Fruit fly (Drosophila melanogaster) whole organism, embryonic: ENCODE results near the gene Rpn2.

Experiments used
- Adf1 ChIP-seq: fragments of 200-800 bp; sonication (Bioruptor generic); IDR thresholded peaks from 2 replicates; pipeline ENCODE4 v1.3.6; 2022; ENCODE audit warnings: missing biosample characterization, missing genetic modification characterization
- Atf3 ChIP-seq: fragments of 200-800 bp; sonication (Bioruptor generic); optimal IDR thresholded peaks from 3 replicates; lab custom pipeline; 2016; ENCODE audit warnings: missing biosample characterization, missing genetic modification characterization
- Atf6 ChIP-seq: fragments of 200-800 bp; sonication (Bioruptor generic); IDR thresholded peaks from 2 replicates; pipeline ENCODE4 v1.3.6; 2022; ENCODE audit warnings: missing biosample characterization, missing genetic modification characterization
- Awh ChIP-seq: fragments of 200-800 bp; sonication (Bioruptor generic); IDR thresholded peaks from 2 replicates; pipeline ENCODE4, ENCODE4 v1.3.6; 2022; ENCODE audit warnings: missing biosample characterization, missing genetic modification characterization
- CG10565 ChIP-seq: fragments of 200-800 bp; sonication (Bioruptor generic); optimal IDR thresholded peaks from 3 replicates; lab custom pipeline; 2016; ENCODE audit warnings: missing biosample characterization, mild to moderate bottlenecking, missing genetic modification characterization
- CG11085 ChIP-seq: fragments of 200-800 bp; sonication (Bioruptor generic); IDR thresholded peaks from 2 replicates; pipeline ENCODE4 v1.3.6; 2022; ENCODE audit warnings: missing biosample characterization, missing genetic modification characterization
- CG12236 ChIP-seq: fragments of 200-800 bp; sonication (Bioruptor generic); optimal IDR thresholded peaks from 2 replicates; lab custom pipeline; 2016; ENCODE audit warnings: missing biosample characterization, missing genetic modification characterization
- CG15073 ChIP-seq: fragments of 200-800 bp; sonication (Bioruptor generic); optimal IDR thresholded peaks from 2 replicates; lab custom pipeline; 2016; ENCODE audit warnings: missing biosample characterization, missing genetic modification characterization
- CG15479 ChIP-seq: fragments of 200-800 bp; sonication (Bioruptor generic); optimal IDR thresholded peaks from 3 replicates; lab custom pipeline; 2019; ENCODE audit warnings: missing biosample characterization, mild to moderate bottlenecking, missing genetic modification characterization, moderate library complexity
- CG1603 ChIP-seq: fragments of 200-800 bp; sonication (Bioruptor generic); optimal IDR thresholded peaks from 2 replicates; lab custom pipeline; 2019; ENCODE audit warnings: missing biosample characterization, mild to moderate bottlenecking, missing genetic modification characterization, moderate library complexity
- CG17829 ChIP-seq: fragments of 200-800 bp; optimal IDR thresholded peaks from 2 replicates; lab custom pipeline; 2019; ENCODE audit warnings: missing biosample characterization, mild to moderate bottlenecking, missing genetic modification characterization, moderate library complexity
- CG18011 ChIP-seq: fragments of 200-800 bp; sonication (Bioruptor generic); optimal IDR thresholded peaks from 2 replicates; lab custom pipeline; 2017; ENCODE audit warnings: missing biosample characterization, missing genetic modification characterization, mild to moderate bottlenecking, moderate library complexity, missing genotype
- CG18476 ChIP-seq: fragments of 200-800 bp; sonication (Bioruptor generic); optimal IDR thresholded peaks from 2 replicates; lab custom pipeline; 2016; ENCODE audit warnings: missing biosample characterization, mild to moderate bottlenecking, missing genetic modification characterization
- CG18599 ChIP-seq: fragments of 200-800 bp; sonication (Bioruptor generic); optimal IDR thresholded peaks from 3 replicates; lab custom pipeline; 2017; ENCODE audit warnings: missing biosample characterization, missing genetic modification characterization, mild to moderate bottlenecking, moderate library complexity, missing genetic modification reagents
- CG2116 ChIP-seq: fragments of 200-800 bp; sonication (Bioruptor generic); optimal IDR thresholded peaks from 3 replicates; lab custom pipeline; 2018; ENCODE audit warnings: missing biosample characterization, mild to moderate bottlenecking, missing genetic modification characterization
- CG2199 ChIP-seq: fragments of 200-800 bp; sonication (Bioruptor generic); IDR thresholded peaks from 3 replicates; pipeline ENCODE4 v1.3.6; 2022; ENCODE audit warnings: missing biosample characterization, missing genetic modification characterization
- CG2712 ChIP-seq: fragments of 200-800 bp; optimal IDR thresholded peaks from 3 replicates; lab custom pipeline; 2019; ENCODE audit warnings: missing biosample characterization, mild to moderate bottlenecking, missing genetic modification characterization, moderate library complexity
- CG30020 ChIP-seq: fragments of 200-800 bp; optimal IDR thresholded peaks from 2 replicates; lab custom pipeline; 2019; ENCODE audit warnings: missing biosample characterization, mild to moderate bottlenecking, missing genetic modification characterization, moderate library complexity
- CG32767 ChIP-seq: fragments of 200-800 bp; sonication (Bioruptor generic); IDR thresholded peaks from 2 replicates; pipeline ENCODE4 v1.3.6; 2022; ENCODE audit warnings: missing biosample characterization, missing genetic modification characterization
- CG3838 ChIP-seq: fragments of 200-800 bp; sonication (Bioruptor generic); optimal IDR thresholded peaks from 3 replicates; lab custom pipeline; 2016; ENCODE audit warnings: missing biosample characterization, missing genetic modification characterization
- CG7271 ChIP-seq: fragments of 200-800 bp; sonication (Bioruptor generic); optimal IDR thresholded peaks from 2 replicates; lab custom pipeline; 2018; ENCODE audit warnings: missing biosample characterization, mild to moderate bottlenecking, missing genetic modification characterization, moderate library complexity
- CG7963 ChIP-seq: fragments of 200-800 bp; sonication (Bioruptor generic); IDR thresholded peaks from 3 replicates; pipeline ENCODE4 v1.3.6; 2022; ENCODE audit warnings: missing biosample characterization, missing genetic modification characterization; ENCODE audit not compliant: partially characterized antibody
- CG9817 ChIP-seq: fragments of 200-800 bp; sonication (Bioruptor generic); optimal IDR thresholded peaks from 2 replicates; lab custom pipeline; 2018; ENCODE audit warnings: missing biosample characterization, mild to moderate bottlenecking, missing genetic modification characterization, moderate library complexity
- CTCF ChIP-seq: fragments of 200-800 bp; sonication (Bioruptor generic); optimal IDR thresholded peaks from 2 replicates; lab custom pipeline; 2017; ENCODE audit warnings: missing biosample characterization, mild to moderate bottlenecking, missing genetic modification characterization, moderate library complexity
- E2f1 ChIP-seq: fragments of 200-800 bp; sonication (Bioruptor generic); IDR thresholded peaks from 2 replicates; pipeline ENCODE4 v1.3.6; 2022; ENCODE audit warnings: missing biosample characterization, missing genetic modification characterization
- H15 ChIP-seq: fragments of 200-800 bp; sonication (Bioruptor generic); IDR thresholded peaks from 3 replicates; pipeline ENCODE4 v1.3.6; 2022; ENCODE audit warnings: missing biosample characterization, missing genetic modification characterization
- H2.0 ChIP-seq: fragments of 200-800 bp; sonication (Bioruptor generic); IDR thresholded peaks from 2 replicates; pipeline ENCODE4 v1.3.6; 2022; ENCODE audit warnings: missing biosample characterization, missing genetic modification characterization
- Kr ChIP-seq: fragments of 200-800 bp; sonication (Bioruptor generic); optimal IDR thresholded peaks from 2 replicates; lab custom pipeline; 2017; ENCODE audit warnings: missing biosample characterization, mild to moderate bottlenecking, missing genetic modification characterization
- Nf-YA ChIP-seq: fragments of 200-800 bp; sonication (Bioruptor generic); IDR thresholded peaks from 2 replicates; pipeline ENCODE4 v1.3.6; 2022; ENCODE audit warnings: missing biosample characterization, missing genetic modification characterization
- Tbp ChIP-seq: fragments of >200 bp; optimal IDR thresholded peaks from 2 replicates; lab custom pipeline; 2018; ENCODE audit warnings: missing biosample characterization, missing genetic modification characterization
- Xbp1 ChIP-seq: fragments of 200-800 bp; sonication (Bioruptor generic); optimal IDR thresholded peaks from 3 replicates; lab custom pipeline; 2016; ENCODE audit warnings: missing biosample characterization, mild to moderate bottlenecking, missing genetic modification characterization
- amos ChIP-seq: fragments of 200-800 bp; sonication (Bioruptor generic); IDR thresholded peaks from 2 replicates; pipeline ENCODE4 v1.3.6; 2022; ENCODE audit warnings: missing biosample characterization, missing genetic modification characterization; ENCODE audit not compliant: partially characterized antibody
- chinmo ChIP-seq: fragments of 200-800 bp; sonication (Bioruptor generic); IDR thresholded peaks from 4 replicates; pipeline ENCODE4 v1.3.6; 2022; ENCODE audit warnings: missing biosample characterization, missing genetic modification characterization; ENCODE audit not compliant: partially characterized antibody
- da ChIP-seq: fragments of 200-800 bp; sonication (Bioruptor generic); optimal IDR thresholded peaks from 2 replicates; lab custom pipeline; 2016; ENCODE audit warnings: missing biosample characterization, missing genetic modification characterization
- fd102C ChIP-seq: fragments of 200-800 bp; sonication (Bioruptor generic); optimal IDR thresholded peaks from 2 replicates; lab custom pipeline; 2018; ENCODE audit warnings: missing biosample characterization, mild to moderate bottlenecking, missing genetic modification characterization, moderate library complexity
- fru ChIP-seq: fragments of >200 bp; optimal IDR thresholded peaks from 2 replicates; lab custom pipeline; 2017
- gcm2 ChIP-seq: fragments of 200-800 bp; sonication (Bioruptor generic); optimal IDR thresholded peaks from 2 replicates; lab custom pipeline; 2016; ENCODE audit warnings: missing biosample characterization, missing genetic modification characterization
- hbn ChIP-seq: fragments of 200-800 bp; sonication (Bioruptor generic); IDR thresholded peaks from 2 replicates; pipeline ENCODE4 v1.3.6; 2022; ENCODE audit warnings: missing biosample characterization, missing genetic modification characterization; ENCODE audit not compliant: partially characterized antibody
- lmd ChIP-seq: fragments of 200-800 bp; sonication (Bioruptor generic); IDR thresholded peaks from 2 replicates; pipeline ENCODE4 v1.3.6; 2022; ENCODE audit warnings: missing biosample characterization, missing genetic modification characterization
- lola ChIP-seq, 3 experiments: fragments of >200 bp in 2 of 3; fragments of 200-800 bp in 1 of 3; sonication (Bioruptor generic) in 1 of 3; optimal IDR thresholded peaks; 2 replicates each; lab custom pipeline; 2017 to 2019; ENCODE audit warnings: missing biosample characterization in 3 of 3, missing genetic modification characterization in 3 of 3, mild to moderate bottlenecking in 1 of 3, moderate library complexity in 1 of 3
- pan ChIP-seq, 4 experiments: fragments of >200 bp in 3 of 4; fragments of 200-800 bp in 1 of 4; sonication (Bioruptor generic) in 1 of 4; optimal IDR thresholded peaks in 3 of 4; IDR thresholded peaks in 1 of 4; 2 replicates each; pipeline versions ENCODE4 v1.3.6 to Lab custom; 2017 to 2022; ENCODE audit warnings: missing biosample characterization in 2 of 4, missing genetic modification characterization in 2 of 4, mixed read lengths in 1 of 4
- pb ChIP-seq: fragments of 200-800 bp; sonication (Bioruptor generic); optimal IDR thresholded peaks from 3 replicates; lab custom pipeline; 2016; ENCODE audit warnings: missing biosample characterization, missing genetic modification characterization
- scrt ChIP-seq: fragments of 200-800 bp; sonication (Bioruptor generic); optimal IDR thresholded peaks from 2 replicates; lab custom pipeline; 2018; ENCODE audit warnings: missing biosample characterization, mild to moderate bottlenecking, missing genetic modification characterization, moderate library complexity
- slou ChIP-seq: fragments of 200-800 bp; sonication (Bioruptor generic); optimal IDR thresholded peaks from 3 replicates; lab custom pipeline; 2016; ENCODE audit warnings: missing biosample characterization, missing genetic modification characterization
- sob ChIP-seq: fragments of 200-800 bp; sonication (Bioruptor generic); IDR thresholded peaks from 2 replicates; pipeline ENCODE4 v1.3.6; 2022; ENCODE audit warnings: missing biosample characterization, missing genetic modification characterization
- stc ChIP-seq: fragments of 200-800 bp; sonication (Bioruptor generic); IDR thresholded peaks from 2 replicates; pipeline ENCODE4 v1.3.6; 2022; ENCODE audit warnings: missing biosample characterization, missing genetic modification characterization
- tap ChIP-seq: fragments of 200-800 bp; optimal IDR thresholded peaks from 3 replicates; lab custom pipeline; 2019; ENCODE audit warnings: missing biosample characterization, mild to moderate bottlenecking, missing genetic modification characterization, moderate library complexity
- tup ChIP-seq: fragments of 200-800 bp; sonication (Bioruptor generic); optimal IDR thresholded peaks from 2 replicates; lab custom pipeline; 2016; ENCODE audit warnings: missing biosample characterization, mild to moderate bottlenecking, missing genetic modification characterization, moderate library complexity
- usp ChIP-seq: fragments of >200 bp; optimal IDR thresholded peaks from 2 replicates; lab custom pipeline; 2017; ENCODE audit warnings: missing biosample characterization, missing genetic modification characterization

Gene Rpn2

dm6 chr3R:29204612-29205480, 51.5 kb downstream of the Rpn2 start (continued):
- peak; percentile 35 for TF ChIP-seq scrt (GFP tag; lab: Kevin White, UChicago)
- TF ChIP-seq CG17829 (tag; lab: Kevin White, UChicago) = peak; percentile 83
- TF ChIP-seq CG7963 (GFP tag; lab: Robert Waterston, UW) = no peak
- peak; percentile 37 for TF ChIP-seq CTCF (GFP tag; lab: Kevin White, UChicago)
- peak; percentile 82 for TF ChIP-seq lmd (GFP tag; lab: Robert Waterston, UW)
- no peak for TF ChIP-seq fru (lab: Kevin White, UChicago)
- peak; percentile 1 for TF ChIP-seq CG30020 (tag; lab: Kevin White, UChicago)
- peak; percentile 65 for TF ChIP-seq CG32767 (GFP tag; lab: Robert Waterston, UW)
- peak; percentile 70 for TF ChIP-seq H15 (GFP tag; lab: Robert Waterston, UW)
- no peak for TF ChIP-seq Tbp
- peak; percentile 86 for TF ChIP-seq CG2712 (tag; lab: Kevin White, UChicago)
- no peak for TF ChIP-seq chinmo (GFP tag; lab: Robert Waterston, UW)
- peak; percentile 64 for TF ChIP-seq CG12236 (GFP tag; lab: Kevin White, UChicago)
- TF ChIP-seq CG15479 (GFP tag; lab: Kevin White, UChicago) = no peak
- TF ChIP-seq hbn (GFP tag; lab: Robert Waterston, UW) = no peak
- TF ChIP-seq E2f1 = peak; percentile 77
- TF ChIP-seq Xbp1 (GFP tag; lab: Kevin White, UChicago) = peak; percentile 85
- TF ChIP-seq CG7271 (tag; lab: Kevin White, UChicago) = no peak
- TF ChIP-seq CG15073 (GFP tag; lab: Kevin White, UChicago) = peak; percentile 17
- TF ChIP-seq tup (GFP tag; lab: Kevin White, UChicago) = no peak
- no peak for TF ChIP-seq Kr (GFP tag; lab: Kevin White, UChicago)
- TF ChIP-seq pb (GFP tag; lab: Kevin White, UChicago) = peak; percentile 60
- TF ChIP-seq tap (tag; lab: Kevin White, UChicago) = peak; percentile 74
- peak; percentile 43 for TF ChIP-seq da
- TF ChIP-seq CG10565 (GFP tag; lab: Kevin White, UChicago) = peak; percentile 24
- peak in 1 of 3 experiments; percentile 80 for TF ChIP-seq lola (GFP tag; optimal IDR thresholded peaks at IDR 0.05; lab: Kevin White, UChicago)
- peak; percentile 49; the same call in 1 of the 2 replicates for TF ChIP-seq sob (GFP tag; lab: Robert Waterston, UW)
- no peak for TF ChIP-seq amos
- TF ChIP-seq Atf6 = no peak
- peak; percentile 79 for TF ChIP-seq stc
- TF ChIP-seq Atf3 (GFP tag; lab: Kevin White, UChicago) = peak; percentile 59
- TF ChIP-seq usp (GFP tag; lab: Kevin White, UChicago) = no peak
- TF ChIP-seq slou (GFP tag; lab: Kevin White, UChicago) = no peak
- TF ChIP-seq CG1603 = peak; percentile 92
- TF ChIP-seq CG2199 (GFP tag; lab: Robert Waterston, UW) = peak; percentile 76; the same call in 2 of the 3 replicates
- TF ChIP-seq CG2116 = peak; percentile 29
- no peak for TF ChIP-seq CG18011
- peak; percentile 78 for TF ChIP-seq H2.0 (GFP tag; lab: Robert Waterston, UW)
- TF ChIP-seq CG18476 (GFP tag; lab: Kevin White, UChicago) = peak; percentile 60
- peak; percentile 53 for TF ChIP-seq CG9817 (tag; lab: Kevin White, UChicago)
- no peak for TF ChIP-seq CG11085 (GFP tag; lab: Robert Waterston, UW)
- peak; percentile 33 for TF ChIP-seq gcm2 (GFP tag; lab: Kevin White, UChicago)
- no peak for TF ChIP-seq fd102C (GFP tag; lab: Kevin White, UChicago)
- peak; percentile 71; the same call in 1 of the 2 replicates for TF ChIP-seq Awh
- TF ChIP-seq CG3838 (GFP tag; lab: Kevin White, UChicago) = no peak
- TF ChIP-seq CG18599 (GFP tag; lab: Kevin White, UChicago) = peak; percentile 71
- TF ChIP-seq pan (optimal IDR thresholded peaks at IDR 0.05; lab: Kevin White, UChicago) = no peak
- TF ChIP-seq pan (GFP tag; optimal IDR thresholded peaks at IDR 0.05 in 1 of 2, IDR thresholded peaks at IDR 0.05 in 1 of 2) = peak in 1 of 2 experiments; percentile 71
- no peak; the same call in 1 of the 2 replicates for TF ChIP-seq Adf1 (GFP tag; lab: Robert Waterston, UW)
- peak; percentile 71 for TF ChIP-seq Nf-YA (GFP tag; lab: Robert Waterston, UW)
